Fruit fly (Drosophila melanogaster): ENCODE data around the gene CG3168.

The CG3168 gene

dm6 chrX:6700263-6700989 lies 39.4 kb downstream of the CG3168 start:
- no peak for TF ChIP-seq CG6765 (GFP tag; optimal IDR thresholded peaks at IDR 0.05)
- no peak for TF ChIP-seq insv (GFP tag; optimal IDR thresholded peaks at IDR 0.05)
- peak; percentile 90 for TF ChIP-seq Adf1 (GFP tag; IDR thresholded peaks at IDR 0.05)
- TF ChIP-seq dimm (GFP tag; IDR thresholded peaks at IDR 0.05) = no peak
- peak; percentile 64 for TF ChIP-seq Med (GFP tag)
- no peak for TF ChIP-seq Xrp1 (GFP tag; IDR thresholded peaks at IDR 0.05)
- TF ChIP-seq ash1 (GFP tag; optimal IDR thresholded peaks at IDR 0.05) = no peak
- TF ChIP-seq CG32532 (GFP tag; IDR thresholded peaks at IDR 0.05) = no peak
- TF ChIP-seq CG4404 (GFP tag; IDR thresholded peaks at IDR 0.05) = no peak
- no peak for TF ChIP-seq D19A (tag; optimal IDR thresholded peaks at IDR 0.05)
- peak; percentile 2 for TF ChIP-seq sug (tag; optimal IDR thresholded peaks at IDR 0.05)
- no peak for TF ChIP-seq p53 (GFP tag; optimal IDR thresholded peaks at IDR 0.05)
- no peak for TF ChIP-seq CG8388 (GFP tag; optimal IDR thresholded peaks at IDR 0.05)
- no peak for TF ChIP-seq aop (GFP tag; IDR thresholded peaks at IDR 0.05)
- no peak for TF ChIP-seq CG8944 (GFP tag; optimal IDR thresholded peaks at IDR 0.05)
- TF ChIP-seq row (GFP tag; IDR thresholded peaks at IDR 0.05) = no peak
- peak; percentile 28 for TF ChIP-seq caup (GFP tag; optimal IDR thresholded peaks at IDR 0.05; ENCODE audit: severe bottlenecking)
- TF ChIP-seq ara (GFP tag; IDR thresholded peaks at IDR 0.05) = no peak
- TF ChIP-seq stwl (tag; optimal IDR thresholded peaks at IDR 0.05) = no peak
- no peak for TF ChIP-seq sna (GFP tag; IDR thresholded peaks at IDR 0.05; ENCODE audit: partially characterized antibody)
- TF ChIP-seq CG11723 (GFP tag; optimal IDR thresholded peaks at IDR 0.05) = no peak
- TF ChIP-seq lab (GFP tag; optimal IDR thresholded peaks at IDR 0.05) = peak; percentile 8
- TF ChIP-seq Asciz (GFP tag; optimal IDR thresholded peaks at IDR 0.05) = peak; percentile 38
- no peak for TF ChIP-seq tgo (GFP tag; IDR thresholded peaks at IDR 0.05)
- TF ChIP-seq so (GFP tag; IDR thresholded peaks at IDR 0.05) = no peak; the same call in 2 of the 3 replicates
- peak; percentile 37 for TF ChIP-seq yki (optimal IDR thresholded peaks at IDR 0.05)
- no peak for TF ChIP-seq dm (GFP tag; optimal IDR thresholded peaks at IDR 0.05)
- no peak for TF ChIP-seq zfh1 (GFP tag; IDR thresholded peaks at IDR 0.05)
- no peak for TF ChIP-seq CG34224 (GFP tag; IDR thresholded peaks at IDR 0.05; ENCODE audit: partially characterized antibody)
- no peak for TF ChIP-seq CG8478 (optimal IDR thresholded peaks at IDR 0.05)
- TF ChIP-seq CG32772 (GFP tag; IDR thresholded peaks at IDR 0.05) = no peak
- no peak for TF ChIP-seq Gsc (GFP tag; IDR thresholded peaks at IDR 0.05)
- TF ChIP-seq inv (GFP tag; IDR thresholded peaks at IDR 0.05; ENCODE audit: partially characterized antibody) = no peak
- TF ChIP-seq CG17385 (GFP tag; optimal IDR thresholded peaks at IDR 0.05) = peak; percentile 86
- no peak for TF ChIP-seq CkIIα-i1 (GFP tag; IDR thresholded peaks at IDR 0.05)
- TF ChIP-seq BtbVII (GFP tag; optimal IDR thresholded peaks at IDR 0.05) = peak; percentile 24
- TF ChIP-seq ro (GFP tag; IDR thresholded peaks at IDR 0.05) = no peak
- peak; percentile 3 for TF ChIP-seq CG12155 (GFP tag; optimal IDR thresholded peaks at IDR 0.05)
- TF ChIP-seq slp2 (GFP tag; optimal IDR thresholded peaks at IDR 0.05) = no peak
- TF ChIP-seq Ravus (GFP tag; IDR thresholded peaks at IDR 0.05) = no peak
- peak; percentile 32; the same call in 1 of the 2 replicates for TF ChIP-seq chm (GFP tag; IDR thresholded peaks at IDR 0.05)
- no peak for TF ChIP-seq Dek (tag; optimal IDR thresholded peaks at IDR 0.05)
- TF ChIP-seq CG9437 (GFP tag; optimal IDR thresholded peaks at IDR 0.05) = peak; percentile 32
- no peak for TF ChIP-seq CG3281 (GFP tag; optimal IDR thresholded peaks at IDR 0.05)
- peak; percentile 12 for TF ChIP-seq cwo (GFP tag; optimal IDR thresholded peaks at IDR 0.05)
- TF ChIP-seq Hey (tag; optimal IDR thresholded peaks at IDR 0.05) = no peak
- no peak for TF ChIP-seq rib (GFP tag; IDR thresholded peaks at IDR 0.05)
- TF ChIP-seq otp (GFP tag; IDR thresholded peaks at IDR 0.05) = no peak
- peak; percentile 89 for TF ChIP-seq mirr (GFP tag; optimal IDR thresholded peaks at IDR 0.05)
- TF ChIP-seq CG31224 (GFP tag; IDR thresholded peaks at IDR 0.05) = no peak
- TF ChIP-seq sqz (GFP tag; optimal IDR thresholded peaks at IDR 0.05) = peak; percentile 4

Measured in whole organism, embryonic.